Fruit fly (Drosophila melanogaster) whole organism, embryonic: ENCODE measurements around the gene CG8907.

Experiments
- Atf3 ChIP-seq: fragments of 200-800 bp; sonication (Bioruptor generic); optimal IDR thresholded peaks from 3 replicates; lab custom pipeline; 2016; ENCODE audit warnings: missing biosample characterization, missing genetic modification characterization
- Bgb ChIP-seq: fragments of 200-800 bp; sonication (Bioruptor generic); IDR thresholded peaks from 2 replicates; pipeline ENCODE4 v1.3.6; 2022; ENCODE audit warnings: missing biosample characterization, missing genetic modification characterization; ENCODE audit not compliant: partially characterized antibody
- CG10462 ChIP-seq: fragments of 200-800 bp; sonication (Bioruptor generic); optimal IDR thresholded peaks from 2 replicates; lab custom pipeline; 2016; ENCODE audit warnings: missing biosample characterization, missing genetic modification characterization
- CG10959 ChIP-seq: fragments of 200-800 bp; sonication (Bioruptor generic); IDR thresholded peaks from 2 replicates; pipeline ENCODE4 v1.3.6; 2022; ENCODE audit warnings: missing biosample characterization, missing genetic modification characterization
- CG13624 ChIP-seq: fragments of 200-800 bp; sonication (Bioruptor generic); optimal IDR thresholded peaks from 2 replicates; lab custom pipeline; 2016; ENCODE audit warnings: missing biosample characterization, missing genetic modification characterization
- CG14014 ChIP-seq: fragments of 200-800 bp; sonication (Bioruptor generic); IDR thresholded peaks from 2 replicates; pipeline ENCODE4 v1.3.6; 2022; ENCODE audit warnings: missing biosample characterization, missing genetic modification characterization
- CG15601 ChIP-seq: fragments of 200-800 bp; sonication (Bioruptor generic); optimal IDR thresholded peaks from 3 replicates; lab custom pipeline; 2019; ENCODE audit warnings: missing biosample characterization, mild to moderate bottlenecking, missing genetic modification characterization, moderate library complexity
- CG1603 ChIP-seq: fragments of 200-800 bp; sonication (Bioruptor generic); optimal IDR thresholded peaks from 2 replicates; lab custom pipeline; 2019; ENCODE audit warnings: missing biosample characterization, mild to moderate bottlenecking, missing genetic modification characterization, moderate library complexity
- CG16863 ChIP-seq: fragments of 200-800 bp; sonication (Bioruptor generic); optimal IDR thresholded peaks from 3 replicates; lab custom pipeline; 2016; ENCODE audit warnings: missing biosample characterization, missing genetic modification characterization
- CG17328 ChIP-seq: fragments of 200-800 bp; sonication (Bioruptor generic); IDR thresholded peaks from 2 replicates; pipeline ENCODE4 v1.3.6; 2022; ENCODE audit warnings: missing biosample characterization, missing genetic modification characterization
- CG2712 ChIP-seq: fragments of 200-800 bp; optimal IDR thresholded peaks from 3 replicates; lab custom pipeline; 2019; ENCODE audit warnings: missing biosample characterization, mild to moderate bottlenecking, missing genetic modification characterization, moderate library complexity
- CG2889 ChIP-seq: fragments of 200-800 bp; sonication (Bioruptor generic); IDR thresholded peaks from 3 replicates; pipeline ENCODE4 v1.3.6; 2022; ENCODE audit warnings: missing biosample characterization, missing genetic modification characterization
- CG33213 ChIP-seq: fragments of 200-800 bp; sonication (Bioruptor generic); optimal IDR thresholded peaks from 3 replicates; lab custom pipeline; 2016; ENCODE audit warnings: missing biosample characterization, missing genetic modification characterization
- CG42726 ChIP-seq: fragments of 200-800 bp; sonication (Bioruptor generic); IDR thresholded peaks from 2 replicates; pipeline ENCODE4 v1.3.6; 2022; ENCODE audit warnings: missing biosample characterization, missing genetic modification characterization; ENCODE audit not compliant: partially characterized antibody
- CG4328 ChIP-seq: fragments of 200-800 bp; sonication (Bioruptor generic); optimal IDR thresholded peaks from 3 replicates; lab custom pipeline; 2017; ENCODE audit warnings: missing biosample characterization, missing genetic modification reagents, missing genetic modification characterization
- CG4424 ChIP-seq: fragments of 200-800 bp; sonication (Bioruptor generic); optimal IDR thresholded peaks from 3 replicates; lab custom pipeline; 2016; ENCODE audit warnings: missing biosample characterization, missing genetic modification characterization
- CG6854 ChIP-seq: fragments of 200-800 bp; sonication (Bioruptor generic); optimal IDR thresholded peaks from 3 replicates; lab custom pipeline; 2017; ENCODE audit warnings: missing biosample characterization, mild to moderate bottlenecking, missing genetic modification characterization
- CTCF ChIP-seq: fragments of 200-800 bp; sonication (Bioruptor generic); optimal IDR thresholded peaks from 2 replicates; lab custom pipeline; 2017; ENCODE audit warnings: missing biosample characterization, mild to moderate bottlenecking, missing genetic modification characterization, moderate library complexity
- Dfd ChIP-seq, 2 experiments: fragments of >200 bp; optimal IDR thresholded peaks; 2 replicates each; lab custom pipeline; 2017; ENCODE audit warnings: missing biosample characterization in 2 of 2, missing genetic modification characterization in 2 of 2
- Fer1 ChIP-seq: fragments of 200-800 bp; sonication (Bioruptor generic); optimal IDR thresholded peaks from 2 replicates; lab custom pipeline; 2017; ENCODE audit warnings: missing biosample characterization, mild to moderate bottlenecking, missing genetic modification characterization
- Fer2 ChIP-seq: fragments of 200-800 bp; sonication (Bioruptor generic); optimal IDR thresholded peaks from 2 replicates; lab custom pipeline; 2018; ENCODE audit warnings: missing biosample characterization, mild to moderate bottlenecking, missing genetic modification characterization, moderate library complexity
- Gug ChIP-seq: fragments of 200-800 bp; sonication (Bioruptor generic); IDR thresholded peaks from 4 replicates; pipeline ENCODE4 v1.3.6; 2022; ENCODE audit warnings: missing biosample characterization, missing genetic modification characterization
- HLH4C ChIP-seq: fragments of 200-800 bp; sonication (Bioruptor generic); IDR thresholded peaks from 3 replicates; pipeline ENCODE4 v1.3.6; 2022; ENCODE audit warnings: missing biosample characterization, missing genetic modification characterization; ENCODE audit not compliant: partially characterized antibody
- Hmr ChIP-seq: fragments of 200-800 bp; sonication (Bioruptor generic); optimal IDR thresholded peaks from 3 replicates; lab custom pipeline; 2017; ENCODE audit warnings: mild to moderate bottlenecking, missing biosample characterization, missing genetic modification reagents, missing genetic modification characterization
- Kr ChIP-seq: fragments of 200-800 bp; sonication (Bioruptor generic); optimal IDR thresholded peaks from 2 replicates; lab custom pipeline; 2017; ENCODE audit warnings: missing biosample characterization, mild to moderate bottlenecking, missing genetic modification characterization
- MESR4 ChIP-seq: fragments of 200-800 bp; sonication (Bioruptor generic); optimal IDR thresholded peaks from 2 replicates; lab custom pipeline; 2018; ENCODE audit warnings: missing biosample characterization, mild to moderate bottlenecking, missing genetic modification characterization, moderate library complexity
- Oaz ChIP-seq: fragments of 200-800 bp; sonication (Bioruptor generic); IDR thresholded peaks from 2 replicates; pipeline ENCODE4 v1.3.6; 2022; ENCODE audit warnings: missing biosample characterization, missing genetic modification characterization
- Side ChIP-seq: fragments of 200-800 bp; sonication (Bioruptor generic); optimal IDR thresholded peaks from 2 replicates; lab custom pipeline; 2016; ENCODE audit warnings: missing biosample characterization, missing genetic modification characterization
- Sin3A ChIP-seq: fragments of >200 bp; optimal IDR thresholded peaks from 2 replicates; lab custom pipeline; 2018
- Sox100B ChIP-seq: fragments of 200-800 bp; sonication (Bioruptor generic); optimal IDR thresholded peaks from 3 replicates; lab custom pipeline; 2018; ENCODE audit warnings: missing biosample characterization, mild to moderate bottlenecking, missing genetic modification characterization
- abd-A ChIP-seq: fragments of 200-800 bp; sonication (Bioruptor generic); optimal IDR thresholded peaks from 3 replicates; lab custom pipeline; 2019; ENCODE audit warnings: missing biosample characterization, mild to moderate bottlenecking, missing genetic modification characterization, moderate library complexity
- bab2 ChIP-seq: fragments of 200-800 bp; sonication (Bioruptor generic); optimal IDR thresholded peaks from 2 replicates; lab custom pipeline; 2016; ENCODE audit warnings: missing biosample characterization, missing genetic modification characterization
- bbx ChIP-seq: fragments of 200-800 bp; sonication (Bioruptor generic); IDR thresholded peaks from 2 replicates; pipeline ENCODE4 v1.3.6; 2022; ENCODE audit warnings: missing biosample characterization, missing genetic modification characterization; ENCODE audit not compliant: partially characterized antibody
- caup ChIP-seq: fragments of 200-800 bp; sonication (Bioruptor generic); optimal IDR thresholded peaks from 3 replicates; lab custom pipeline; 2017; ENCODE audit warnings: missing biosample characterization, mild to moderate bottlenecking, missing genetic modification characterization, moderate library complexity; ENCODE audit not compliant: severe bottlenecking
- cg ChIP-seq: fragments of 200-800 bp; sonication (Bioruptor generic); optimal IDR thresholded peaks from 3 replicates; lab custom pipeline; 2019; ENCODE audit warnings: missing biosample characterization, mild to moderate bottlenecking, missing genetic modification characterization, moderate library complexity
- corto ChIP-seq: fragments of 200-800 bp; sonication (Bioruptor generic); optimal IDR thresholded peaks from 2 replicates; lab custom pipeline; 2016; ENCODE audit warnings: missing biosample characterization, mild to moderate bottlenecking, missing genetic modification characterization, moderate library complexity
- crc ChIP-seq: fragments of 200-800 bp; sonication (Bioruptor generic); optimal IDR thresholded peaks from 2 replicates; lab custom pipeline; 2016; ENCODE audit warnings: missing biosample characterization, missing genetic modification characterization
- crol ChIP-seq: fragments of 200-800 bp; sonication (Bioruptor generic); IDR thresholded peaks from 2 replicates; pipeline ENCODE4 v1.3.6; 2022; ENCODE audit warnings: missing biosample characterization, missing genetic modification characterization
- dysf ChIP-seq: fragments of 200-800 bp; sonication (Bioruptor generic); IDR thresholded peaks from 3 replicates; pipeline ENCODE4 v1.3.6; 2022; ENCODE audit warnings: missing biosample characterization, missing genetic modification characterization
- emc ChIP-seq: fragments of 200-800 bp; sonication (Bioruptor generic); optimal IDR thresholded peaks from 2 replicates; lab custom pipeline; 2016; ENCODE audit warnings: missing biosample characterization, missing genetic modification characterization
- fd3F ChIP-seq: fragments of 200-800 bp; sonication (Bioruptor generic); optimal IDR thresholded peaks from 2 replicates; lab custom pipeline; 2018; ENCODE audit warnings: missing biosample characterization, mild to moderate bottlenecking, missing genetic modification characterization, moderate library complexity
- gem ChIP-seq: fragments of 200-800 bp; sonication (Bioruptor generic); optimal IDR thresholded peaks from 2 replicates; lab custom pipeline; 2019; ENCODE audit warnings: missing biosample characterization, mild to moderate bottlenecking, missing genetic modification characterization, moderate library complexity
- hkb ChIP-seq, 2 experiments: fragments of 200-800 bp in 1 of 2; fragments of >200 bp in 1 of 2; sonication (Bioruptor generic) in 1 of 2; IDR thresholded peaks in 1 of 2; optimal IDR thresholded peaks in 1 of 2; 2 replicates each; pipeline versions ENCODE4 v1.3.6 to Lab custom; 2017 to 2022; ENCODE audit warnings: missing biosample characterization in 1 of 2, missing genetic modification characterization in 1 of 2
- ken ChIP-seq: fragments of 200-800 bp; sonication (Bioruptor generic); IDR thresholded peaks from 3 replicates; pipeline ENCODE4 v1.3.6; 2022; ENCODE audit warnings: missing biosample characterization, missing genetic modification characterization
- kni ChIP-seq: fragments of 200-800 bp; sonication (Bioruptor generic); optimal IDR thresholded peaks from 3 replicates; lab custom pipeline; 2017; ENCODE audit warnings: mild to moderate bottlenecking, missing biosample characterization, missing genetic modification reagents, missing genetic modification characterization
- schlank ChIP-seq: fragments of 200-800 bp; sonication (Bioruptor generic); optimal IDR thresholded peaks from 2 replicates; lab custom pipeline; 2018; ENCODE audit warnings: missing biosample characterization, mild to moderate bottlenecking, missing genetic modification characterization
- seq ChIP-seq: fragments of 200-800 bp; sonication (Bioruptor generic); IDR thresholded peaks from 2 replicates; pipeline ENCODE4 v1.3.6; 2022; ENCODE audit warnings: missing biosample characterization, missing genetic modification characterization
- sqz ChIP-seq: fragments of 200-800 bp; sonication (Bioruptor generic); optimal IDR thresholded peaks from 3 replicates; lab custom pipeline; 2018; ENCODE audit warnings: missing biosample characterization, mild to moderate bottlenecking, missing genetic modification characterization
- wor ChIP-seq: fragments of 200-800 bp; sonication (Bioruptor generic); IDR thresholded peaks from 2 replicates; pipeline ENCODE4 v1.3.6; 2022; ENCODE audit warnings: missing biosample characterization, missing genetic modification characterization

CG8907 gene

DNA sequence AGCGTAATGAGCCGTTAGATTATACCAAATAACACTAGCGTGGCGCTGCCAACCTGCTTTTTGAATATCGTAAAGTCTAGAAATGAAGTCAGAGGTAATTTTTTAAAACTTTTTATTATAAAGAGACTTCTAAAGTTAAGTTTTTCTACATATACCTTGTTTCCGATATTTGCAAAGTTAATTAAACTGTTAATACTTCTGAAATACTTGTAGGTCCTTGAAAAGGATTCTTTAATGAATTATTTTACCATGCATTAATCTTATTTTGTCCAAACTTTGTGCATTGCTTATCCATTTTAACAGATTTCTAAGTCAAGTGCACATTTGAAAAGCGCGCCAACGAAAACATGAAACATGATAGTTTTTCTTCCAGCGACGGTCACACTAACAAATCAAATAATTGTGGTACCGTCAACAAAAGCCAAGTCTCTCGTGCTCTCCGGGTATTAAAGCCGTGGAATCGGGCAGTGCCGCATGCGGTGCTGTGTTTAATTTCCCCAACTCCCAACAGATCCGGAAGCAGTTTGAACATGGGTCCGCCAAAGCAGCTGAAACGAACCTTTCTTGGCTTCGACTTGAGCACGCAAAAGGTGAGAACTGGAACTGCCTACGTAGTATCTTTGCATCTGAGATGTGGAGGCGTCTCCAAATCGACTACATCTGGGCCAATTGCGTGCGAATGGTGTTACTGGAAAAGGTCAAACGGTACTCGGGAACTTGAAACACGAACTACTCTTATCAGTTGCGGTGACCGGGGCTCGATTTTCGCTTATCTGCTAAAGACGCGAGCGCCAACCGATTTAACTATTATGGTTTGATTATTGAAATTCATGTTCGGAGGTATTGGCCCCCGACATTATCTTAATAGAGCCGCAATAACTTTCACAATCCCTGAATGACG is 11.8 kb upstream of the CG8907 start, which contains the start of the genes EMC2A and CG3534 (continued):
- TF ChIP-seq Hmr (GFP tag; lab: Kevin White, UChicago) = peak; percentile 22
- TF ChIP-seq CTCF (GFP tag; lab: Kevin White, UChicago) = no peak
- peak; percentile 57 for TF ChIP-seq CG2712 (tag; lab: Kevin White, UChicago)
- no peak for TF ChIP-seq CG15601
- no peak for TF ChIP-seq corto (GFP tag; lab: Kevin White, UChicago)
- no peak for TF ChIP-seq gem (tag; lab: Kevin White, UChicago)
- TF ChIP-seq kni (GFP tag; lab: Kevin White, UChicago) = no peak
- TF ChIP-seq CG33213 (GFP tag; lab: Kevin White, UChicago) = no peak
- TF ChIP-seq bab2 (GFP tag; lab: Kevin White, UChicago) = no peak
- peak; percentile 6 for TF ChIP-seq CG13624
- no peak for TF ChIP-seq seq
- no peak for TF ChIP-seq CG10959
- peak; percentile 16; the same call in 1 of the 2 replicates for TF ChIP-seq bbx
- no peak for TF ChIP-seq Gug
- no peak for TF ChIP-seq sqz
- TF ChIP-seq CG10462 (GFP tag; lab: Kevin White, UChicago) = no peak
- TF ChIP-seq CG16863 (GFP tag; lab: Kevin White, UChicago) = no peak
- no peak for TF ChIP-seq hkb (optimal IDR thresholded peaks at IDR 0.05; lab: Kevin White, UChicago)
- TF ChIP-seq hkb (GFP tag; IDR thresholded peaks at IDR 0.05; lab: Robert Waterston, UW) = peak; percentile 4
- no peak for TF ChIP-seq abd-A (tag; lab: Kevin White, UChicago)
- no peak for TF ChIP-seq schlank
- no peak for TF ChIP-seq dysf (GFP tag; lab: Robert Waterston, UW)
- TF ChIP-seq Atf3 (GFP tag; lab: Kevin White, UChicago) = no peak
- TF ChIP-seq CG6854 = no peak
- TF ChIP-seq CG1603 (tag; lab: Kevin White, UChicago) = peak; percentile 21
- TF ChIP-seq CG2889 (GFP tag; lab: Robert Waterston, UW) = no peak
- TF ChIP-seq CG17328 (GFP tag; lab: Robert Waterston, UW) = no peak
- TF ChIP-seq wor (GFP tag; lab: Robert Waterston, UW) = no peak
- TF ChIP-seq CG4424 = peak; percentile 3
- TF ChIP-seq Fer1 (GFP tag; lab: Kevin White, UChicago) = no peak
- TF ChIP-seq CG42726 (GFP tag; lab: Robert Waterston, UW) = no peak
- no peak for TF ChIP-seq Fer2 (tag; lab: Kevin White, UChicago)
- TF ChIP-seq fd3F = no peak
- 0 out of 2 replicates have a peak, but pooled peaks have one; percentile 4 for TF ChIP-seq CG14014
- no peak for TF ChIP-seq Oaz
- TF ChIP-seq Sox100B (GFP tag; lab: Kevin White, UChicago) = no peak
- no peak for TF ChIP-seq crol (GFP tag; lab: Robert Waterston, UW)
- TF ChIP-seq Bgb (GFP tag; lab: Robert Waterston, UW) = no peak; the same call in 1 of the 2 replicates
- no peak for TF ChIP-seq emc (GFP tag; lab: Kevin White, UChicago)
- TF ChIP-seq ken (GFP tag; lab: Robert Waterston, UW) = no peak
- TF ChIP-seq CG4328 = no peak
- no peak for TF ChIP-seq crc (GFP tag; lab: Kevin White, UChicago)
- no peak for TF ChIP-seq Side
- no peak for TF ChIP-seq cg (GFP tag; lab: Kevin White, UChicago)
- no peak for TF ChIP-seq Dfd (GFP tag; optimal IDR thresholded peaks at IDR 0.05; lab: Kevin White, UChicago)
- TF ChIP-seq HLH4C = no peak
- TF ChIP-seq MESR4 = peak; percentile 17
- TF ChIP-seq caup (GFP tag; lab: Kevin White, UChicago) = no peak
- TF ChIP-seq Kr (GFP tag; lab: Kevin White, UChicago) = no peak
- peak; percentile 59 for TF ChIP-seq Sin3A
